Worm (Caenorhabditis elegans): ENCODE measurements around the gene egl-20.

DNA sequence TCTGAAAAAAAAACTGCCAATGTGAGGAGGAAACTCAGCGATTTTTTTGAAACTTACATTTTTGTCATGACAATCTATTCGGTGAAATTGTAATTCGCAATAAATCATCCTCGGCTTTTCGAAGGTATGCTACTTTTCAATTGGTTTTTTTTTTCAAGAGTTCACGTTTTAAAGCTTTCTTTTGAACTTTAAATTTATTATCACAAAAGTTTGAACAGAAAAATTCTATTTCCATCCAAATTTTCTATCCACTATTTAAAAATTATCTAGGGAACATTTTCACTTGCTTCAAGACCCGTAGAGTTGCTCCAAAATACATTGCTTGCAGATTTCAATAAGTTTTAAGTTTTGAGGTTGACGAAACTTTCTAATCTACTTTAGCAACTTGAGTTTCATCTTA is 31.2 kb upstream of the egl-20 start, which contains the start of gene K07F5.6:
- TF ChIP-seq snpc-4 (tag; optimal IDR thresholded peaks at IDR 0.05) (no peak), unc-62 (GFP tag; optimal IDR thresholded peaks at IDR 0.05) (no peak), lin-13 (tag; optimal IDR thresholded peaks at IDR 0.05) (no peak), elt-1 (tag; optimal IDR thresholded peaks at IDR 0.05; ENCODE audit: borderline replicate concordance, insufficient read depth) (no peak), pha-4 (tag; optimal IDR thresholded peaks at IDR 0.05) (no peak), blmp-1 (tag; optimal IDR thresholded peaks at IDR 0.05) (no peak)

All from whole organism, mixed stage, embryonic.